Worm (Caenorhabditis elegans): ENCODE data around the gene cdr-1.

DNA sequence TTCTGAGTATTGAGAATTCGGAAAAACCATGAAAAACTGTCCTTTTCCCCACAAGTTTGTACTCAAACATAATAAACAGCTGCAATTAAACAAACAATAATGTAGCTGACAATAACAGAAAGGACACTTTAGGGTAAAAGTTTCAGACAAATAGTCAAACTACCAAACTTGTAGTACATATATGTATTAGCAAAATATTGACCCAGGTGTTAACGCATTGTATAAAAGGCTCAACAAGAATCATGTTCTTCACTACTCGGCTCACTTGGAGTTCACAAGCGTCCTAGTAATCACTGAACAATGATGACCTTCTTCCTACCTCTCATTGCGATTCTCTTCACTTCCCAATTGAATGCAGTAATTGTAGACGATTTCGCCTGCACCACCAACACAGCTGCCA is 9.3 kb upstream of the cdr-1 start, which contains the start of gene F35E8.6:
- TF ChIP-seq nhr-6 (tag; optimal IDR thresholded peaks at IDR 0.05) (no peak), aha-1 (tag) (no peak), lsy-2 (tag; optimal IDR thresholded peaks at IDR 0.05) (no peak), ceh-44 (GFP tag; IDR thresholded peaks at IDR 0.05) (no peak), mdl-1 (tag; optimal IDR thresholded peaks at IDR 0.05) (no peak), dpl-1 (GFP tag; optimal IDR thresholded peaks at IDR 0.05) (no peak), tag-97 (GFP tag; IDR thresholded peaks at IDR 0.05) (no peak), egl-27 (tag; optimal IDR thresholded peaks at IDR 0.05) (no peak), nhr-11 (tag; optimal IDR thresholded peaks at IDR 0.05) (no peak), ama-1 (optimal IDR thresholded peaks at IDR 0.05) (no peak)
